Fruit fly (Drosophila melanogaster): ENCODE results near the gene CG18417.

CG18417 gene

dm6 chr3L:7364717-7365278 is 35.1 kb upstream of the CG18417 start (continued):
- TF ChIP-seq H15 (GFP tag; IDR thresholded peaks at IDR 0.05) (no peak), pros (GFP tag; optimal IDR thresholded peaks at IDR 0.05) (peak; percentile 35), Nf-YB (GFP tag; optimal IDR thresholded peaks at IDR 0.05) (peak; percentile 43), Eip74EF (GFP tag; optimal IDR thresholded peaks at IDR 0.05) (no peak), Elba2 (GFP tag; optimal IDR thresholded peaks at IDR 0.05) (peak; percentile 51), Adf1 (GFP tag; IDR thresholded peaks at IDR 0.05) (peak; percentile 85), Ssrp (tag; optimal IDR thresholded peaks at IDR 0.05) (no peak), CG31441 (GFP tag; IDR thresholded peaks at IDR 0.05) (no peak), CG34422 (GFP tag; IDR thresholded peaks at IDR 0.05) (0 out of 3 replicates have a peak, but pooled peaks have one; percentile 14), Nf-YC (tag; optimal IDR thresholded peaks at IDR 0.05) (peak; percentile 47), CG7839 (tag; optimal IDR thresholded peaks at IDR 0.05) (no peak), CG4820 (GFP tag; optimal IDR thresholded peaks at IDR 0.05) (no peak), ems (GFP tag; optimal IDR thresholded peaks at IDR 0.05) (no peak), D19B (GFP tag; optimal IDR thresholded peaks at IDR 0.05) (no peak), cg (GFP tag; optimal IDR thresholded peaks at IDR 0.05) (peak; percentile 69), aop (GFP tag; IDR thresholded peaks at IDR 0.05) (peak; percentile 3; the same call in 1 of the 2 replicates), CG1792 (GFP tag; optimal IDR thresholded peaks at IDR 0.05) (no peak)

- no peak for TF ChIP-seq CG31388 (GFP tag; optimal IDR thresholded peaks at IDR 0.05)
- TF ChIP-seq usp (GFP tag; optimal IDR thresholded peaks at IDR 0.05): no peak
- no peak for TF ChIP-seq gsb-n (tag; optimal IDR thresholded peaks at IDR 0.05)
- no peak for TF ChIP-seq CG2202 (tag; optimal IDR thresholded peaks at IDR 0.05)
- TF ChIP-seq CG10274 (GFP tag; optimal IDR thresholded peaks at IDR 0.05): peak; percentile 0
- no peak for TF ChIP-seq da (GFP tag; optimal IDR thresholded peaks at IDR 0.05)
- TF ChIP-seq CG4328 (GFP tag; optimal IDR thresholded peaks at IDR 0.05): no peak
- peak in 1 of 2 experiments; percentile 37 for TF ChIP-seq bsh (GFP tag; optimal IDR thresholded peaks at IDR 0.05)
- no peak for TF ChIP-seq CG9876 (GFP tag; optimal IDR thresholded peaks at IDR 0.05)
- no peak for TF ChIP-seq CG10959 (GFP tag; IDR thresholded peaks at IDR 0.05)
- TF ChIP-seq CG3281 (GFP tag; optimal IDR thresholded peaks at IDR 0.05): peak; percentile 68
- no peak for TF ChIP-seq wek (GFP tag; optimal IDR thresholded peaks at IDR 0.05)
- peak; percentile 54 for TF ChIP-seq CG15269 (tag; optimal IDR thresholded peaks at IDR 0.05)
- TF ChIP-seq dmrt99B (tag; optimal IDR thresholded peaks at IDR 0.05): peak; percentile 27
- no peak for TF ChIP-seq CG6791 (GFP tag; IDR thresholded peaks at IDR 0.05; ENCODE audit: partially characterized antibody)
- peak; percentile 90 for TF ChIP-seq Med (GFP tag)
- no peak for TF ChIP-seq CG32772 (GFP tag; IDR thresholded peaks at IDR 0.05)
- TF ChIP-seq CG43689 (GFP tag; IDR thresholded peaks at IDR 0.05): no peak
- peak; percentile 20 for TF ChIP-seq CG17829 (tag; optimal IDR thresholded peaks at IDR 0.05)
- no peak for TF ChIP-seq dimm (GFP tag; IDR thresholded peaks at IDR 0.05)
- TF ChIP-seq CG9437 (GFP tag; optimal IDR thresholded peaks at IDR 0.05): no peak
- TF ChIP-seq CG17385 (GFP tag; optimal IDR thresholded peaks at IDR 0.05): peak; percentile 94
- TF ChIP-seq onecut (GFP tag; IDR thresholded peaks at IDR 0.05): 0 out of 2 replicates have a peak, but pooled peaks have one; percentile 25
- TF ChIP-seq crol (GFP tag; IDR thresholded peaks at IDR 0.05): peak; percentile 86; the same call in 1 of the 2 replicates
- no peak for TF ChIP-seq sc (optimal IDR thresholded peaks at IDR 0.05)
- no peak for TF ChIP-seq sc (GFP tag; optimal IDR thresholded peaks at IDR 0.05)
- TF ChIP-seq Sry-δ (GFP tag; optimal IDR thresholded peaks at IDR 0.05): peak; percentile 19
- TF ChIP-seq GATAe (GFP tag; conservative IDR thresholded peaks at IDR 0.05): 0 out of 2 replicates have a peak, but pooled peaks have one; percentile 31
- TF ChIP-seq CG17361 (GFP tag; IDR thresholded peaks at IDR 0.05): peak; percentile 62; the same call in 1 of the 3 replicates
- no peak for TF ChIP-seq CG7745 (tag; optimal IDR thresholded peaks at IDR 0.05)
- no peak for TF ChIP-seq gfzf (GFP tag; optimal IDR thresholded peaks at IDR 0.05)
These were observed 31.8 kb upstream of the CG18417 start for dm6 chr3L:7367798-7368678.

Data from whole organism, embryonic.